Fruit fly (Drosophila melanogaster): ENCODE data around the gene Rnb.

The Rnb gene

dm6 chr3R:29758129-29758733, 40.9 kb downstream of the Rnb start:
- TF ChIP-seq svp (GFP tag) (peak; percentile 63), Eip78C (GFP tag) (peak; percentile 80), CG31627 (GFP tag; optimal IDR thresholded peaks at IDR 0.05) (peak; percentile 43), CG11294 (GFP tag; IDR thresholded peaks at IDR 0.05) (peak; percentile 57; the same call in 1 of the 2 replicates), CG3919 (GFP tag; optimal IDR thresholded peaks at IDR 0.05) (peak; percentile 68), dsx (GFP tag; optimal IDR thresholded peaks at IDR 0.05; ENCODE audit: poor library complexity, severe bottlenecking) (peak; percentile 77), CG16779 (tag; optimal IDR thresholded peaks at IDR 0.05) (no peak), OdsH (GFP tag; optimal IDR thresholded peaks at IDR 0.05) (peak; percentile 67), CG32006 (GFP tag; optimal IDR thresholded peaks at IDR 0.05) (peak; percentile 78), fd59A (GFP tag; optimal IDR thresholded peaks at IDR 0.05) (no peak), cyc (GFP tag; optimal IDR thresholded peaks at IDR 0.05) (peak; percentile 39), Met (GFP tag; optimal IDR thresholded peaks at IDR 0.05) (peak; percentile 59), spab (GFP tag; optimal IDR thresholded peaks at IDR 0.05) (peak; percentile 23), Ets21C (GFP tag; optimal IDR thresholded peaks at IDR 0.05) (no peak), CG8632 (GFP tag; optimal IDR thresholded peaks at IDR 0.05) (peak; percentile 60), Eip93F (GFP tag; optimal IDR thresholded peaks at IDR 0.05) (no peak), esn (GFP tag; optimal IDR thresholded peaks at IDR 0.05) (peak; percentile 57), CG8119 (GFP tag; IDR thresholded peaks at IDR 0.05) (peak; percentile 83), net (GFP tag; optimal IDR thresholded peaks at IDR 0.05) (peak; percentile 49), CG6163 (GFP tag; IDR thresholded peaks at IDR 0.05) (peak; percentile 85), fd85E (GFP tag; optimal IDR thresholded peaks at IDR 0.05) (peak; percentile 13), Sox14 (GFP tag; optimal IDR thresholded peaks at IDR 0.05) (peak; percentile 27), Hr4 (GFP tag; optimal IDR thresholded peaks at IDR 0.05) (peak; percentile 79), Hr38 (GFP tag; optimal IDR thresholded peaks at IDR 0.05) (no peak), Sox15 (GFP tag; optimal IDR thresholded peaks at IDR 0.05) (no peak), CG3032 (tag; optimal IDR thresholded peaks at IDR 0.05) (peak; percentile 26), Hr39 (GFP tag; optimal IDR thresholded peaks at IDR 0.05) (peak; percentile 43), Blimp-1 (GFP tag; optimal IDR thresholded peaks at IDR 0.05) (no peak), Ets96B (tag; optimal IDR thresholded peaks at IDR 0.05) (peak; percentile 46), Smox (GFP tag; optimal IDR thresholded peaks at IDR 0.05) (peak; percentile 33), Lpt (GFP tag; optimal IDR thresholded peaks at IDR 0.05) (peak; percentile 38), Gug (GFP tag; IDR thresholded peaks at IDR 0.05) (peak; percentile 68), topi (GFP tag; optimal IDR thresholded peaks at IDR 0.05) (peak; percentile 44), CG6808 (GFP tag; optimal IDR thresholded peaks at IDR 0.05) (peak; percentile 16), CG15336 (GFP tag; IDR thresholded peaks at IDR 0.05) (peak; percentile 88), CG11762 (GFP tag; optimal IDR thresholded peaks at IDR 0.05; ENCODE audit: insufficient read depth) (peak; percentile 35), CG10631 (GFP tag; optimal IDR thresholded peaks at IDR 0.05) (peak; percentile 40), eg (GFP tag; IDR thresholded peaks at IDR 0.05) (peak; percentile 84), CG6792 (GFP tag; optimal IDR thresholded peaks at IDR 0.05) (peak; percentile 53), CG34406 (GFP tag; optimal IDR thresholded peaks at IDR 0.05) (peak; percentile 62), CG6854 (GFP tag; optimal IDR thresholded peaks at IDR 0.05) (no peak), Sox102F (GFP tag; optimal IDR thresholded peaks at IDR 0.05) (peak; percentile 36), CG10669 (GFP tag; optimal IDR thresholded peaks at IDR 0.05) (peak; percentile 41), salr (GFP tag; optimal IDR thresholded peaks at IDR 0.05) (peak in 1 of 2 experiments; percentile 11), lz (GFP tag; optimal IDR thresholded peaks at IDR 0.05) (peak; percentile 39), CG6276 (GFP tag; optimal IDR thresholded peaks at IDR 0.05) (peak; percentile 71), ss (GFP tag; optimal IDR thresholded peaks at IDR 0.05) (no peak), CG9139 (GFP tag; optimal IDR thresholded peaks at IDR 0.05) (no peak), achi (GFP tag; optimal IDR thresholded peaks at IDR 0.05) (peak; percentile 63), CG7368 (GFP tag; optimal IDR thresholded peaks at IDR 0.05) (peak; percentile 49), CG4318 (GFP tag; optimal IDR thresholded peaks at IDR 0.05) (peak; percentile 57)

All from whole organism, prepupa.